Worm (Caenorhabditis elegans): ENCODE data around the gene lido-16.

DNA sequence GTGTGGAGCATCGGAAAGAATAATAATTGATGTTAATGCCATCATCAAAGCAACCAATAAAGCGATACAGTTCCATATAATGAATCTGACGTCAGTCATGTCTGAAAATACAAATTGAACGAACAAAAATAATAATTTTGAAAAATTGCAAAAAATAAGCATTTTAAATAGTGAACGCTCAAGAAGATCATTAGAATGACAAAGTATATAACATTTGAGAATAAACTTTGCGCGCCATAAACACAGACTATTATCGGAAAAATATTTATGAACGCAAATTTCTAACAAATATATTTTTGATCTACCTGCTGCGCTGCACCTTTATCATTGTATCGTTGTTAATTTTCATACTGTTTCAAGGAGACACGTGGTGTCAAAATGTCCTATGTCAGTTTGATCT is 16.6 kb upstream of the lido-16 start, which contains the start of gene R05G9.3:
- TF ChIP-seq sem-2 (GFP tag; optimal IDR thresholded peaks at IDR 0.05), result no peak
- no peak for TF ChIP-seq ztf-11 (tag; optimal IDR thresholded peaks at IDR 0.05)
- no peak for TF ChIP-seq nhr-76 (tag; optimal IDR thresholded peaks at IDR 0.05)
- TF ChIP-seq unc-62 (GFP tag; optimal IDR thresholded peaks at IDR 0.05), result no peak
- no peak for TF ChIP-seq nhr-2 (tag; optimal IDR thresholded peaks at IDR 0.05)
- TF ChIP-seq snpc-4 (tag; optimal IDR thresholded peaks at IDR 0.05), result no peak
- no peak for TF ChIP-seq ceh-83 (GFP tag; optimal IDR thresholded peaks at IDR 0.05)
- TF ChIP-seq drap-1 (GFP tag; optimal IDR thresholded peaks at IDR 0.05), result no peak
- no peak for TF ChIP-seq blmp-1 (tag; optimal IDR thresholded peaks at IDR 0.05)
- TF ChIP-seq ces-1 (GFP tag; optimal IDR thresholded peaks at IDR 0.05), result no peak
- no peak for TF ChIP-seq nhr-28 (tag; optimal IDR thresholded peaks at IDR 0.05)
- no peak for TF ChIP-seq sptf-1 (tag; optimal IDR thresholded peaks at IDR 0.05)
- no peak for TF ChIP-seq pha-4 (tag; optimal IDR thresholded peaks at IDR 0.05)
